Worm (Caenorhabditis elegans): Measurements from ENCODE around the gene abcf-3.
A peak's percentile ranks its signal among the peaks of the same experiment; 100 is the strongest.

abcf-3 gene

ce11 chrIII:6198378-6199234 is 25.4 kb downstream of the abcf-3 start, which contains the start of the genes C23G10.7 and rpn-2 (continued):
- TF ChIP-seq pax-3 (tag; optimal IDR thresholded peaks at IDR 0.05) (no peak), sptf-1 (tag; optimal IDR thresholded peaks at IDR 0.05) (no peak), unc-62 (GFP tag; optimal IDR thresholded peaks at IDR 0.05) (no peak), C34B4.2 (tag; optimal IDR thresholded peaks at IDR 0.05) (no peak), lin-15B (tag; optimal IDR thresholded peaks at IDR 0.05) (no peak), blmp-1 (tag; optimal IDR thresholded peaks at IDR 0.05) (peak; percentile 52), elt-3 (tag; optimal IDR thresholded peaks at IDR 0.05) (peak in 2 of 6 experiments; percentile 38 to 48), ceh-90 (tag; optimal IDR thresholded peaks at IDR 0.05) (no peak), efl-3 (GFP tag; optimal IDR thresholded peaks at IDR 0.05) (no peak), irx-1 (tag; optimal IDR thresholded peaks at IDR 0.05) (peak; percentile 49), C16A3.4 (tag; optimal IDR thresholded peaks at IDR 0.05) (peak; percentile 56), egl-13 (tag; optimal IDR thresholded peaks at IDR 0.05) (peak; percentile 9), snpc-4 (tag; optimal IDR thresholded peaks at IDR 0.05) (peak; percentile 31), fkh-4 (tag; optimal IDR thresholded peaks at IDR 0.05; ENCODE audit: borderline replicate concordance) (peak; percentile 25), lin-39 (tag; optimal IDR thresholded peaks at IDR 0.05) (peak; percentile 13), dpl-1 (GFP tag; optimal IDR thresholded peaks at IDR 0.05) (peak; percentile 53 to 79 (median 77)), fkh-8 (tag; optimal IDR thresholded peaks at IDR 0.05) (peak; percentile 44), efl-1 (optimal IDR thresholded peaks at IDR 0.05) (peak; percentile 74 to 79), efl-1 (GFP tag; optimal IDR thresholded peaks at IDR 0.05 in 1 of 2) (peak; percentile 72 to 97), nhr-20 (tag; optimal IDR thresholded peaks at IDR 0.05) (peak; percentile 72), vab-15 (tag; optimal IDR thresholded peaks at IDR 0.05) (no peak), mef-2 (tag; optimal IDR thresholded peaks at IDR 0.05) (no peak), lin-35 (GFP tag; optimal IDR thresholded peaks at IDR 0.05) (peak; percentile 71 to 82), unc-86 (tag; optimal IDR thresholded peaks at IDR 0.05) (peak; percentile 61), aly-2 (tag; optimal IDR thresholded peaks at IDR 0.05) (no peak), xbp-1 (tag; optimal IDR thresholded peaks at IDR 0.05) (peak; percentile 67), hpl-2 (GFP tag; optimal IDR thresholded peaks at IDR 0.05) (no peak), lsy-2 (tag; optimal IDR thresholded peaks at IDR 0.05) (peak; percentile 83 to 86), sup-37 (GFP tag; optimal IDR thresholded peaks at IDR 0.05) (peak; percentile 1), fos-1 (tag; optimal IDR thresholded peaks at IDR 0.05) (peak; percentile 32), zip-4 (GFP tag; optimal IDR thresholded peaks at IDR 0.05) (peak; percentile 17), nhr-19 (GFP tag; conservative IDR thresholded peaks at IDR 0.05) (peak; percentile 72), unc-30 (tag; optimal IDR thresholded peaks at IDR 0.05) (no peak), unc-130 (tag; optimal IDR thresholded peaks at IDR 0.05) (no peak), Y116A8C.19 (tag; optimal IDR thresholded peaks at IDR 0.05; ENCODE audit: borderline replicate concordance) (no peak), ztf-11 (tag; optimal IDR thresholded peaks at IDR 0.05) (no peak), nhr-28 (tag; optimal IDR thresholded peaks at IDR 0.05) (no peak), nhr-84 (tag; optimal IDR thresholded peaks at IDR 0.05) (no peak), fkh-10 (GFP tag; optimal IDR thresholded peaks at IDR 0.05) (peak; percentile 20), nhr-237 (tag; optimal IDR thresholded peaks at IDR 0.05) (no peak), ets-5 (GFP tag; IDR thresholded peaks at IDR 0.05) (no peak), mab-9 (GFP tag; IDR thresholded peaks at IDR 0.05) (no peak), ceh-82 (tag; optimal IDR thresholded peaks at IDR 0.05) (peak; percentile 62 to 68 (median 63)), skn-1 (tag; optimal IDR thresholded peaks at IDR 0.05) (peak; percentile 98), rnt-1 (tag; optimal IDR thresholded peaks at IDR 0.05) (peak; percentile 89), ces-1 (GFP tag; optimal IDR thresholded peaks at IDR 0.05) (no peak), unc-98 (GFP tag; IDR thresholded peaks at IDR 0.05) (no peak), F16B12.6 (tag; optimal IDR thresholded peaks at IDR 0.05) (peak; percentile 52), nhr-12 (tag; optimal IDR thresholded peaks at IDR 0.05) (no peak), ceh-88 (GFP tag; IDR thresholded peaks at IDR 0.05) (no peak), elt-2 (tag; optimal IDR thresholded peaks at IDR 0.05) (peak; percentile 24), nhr-71 (tag; optimal IDR thresholded peaks at IDR 0.05) (peak; percentile 84)
